Fruit fly (Drosophila melanogaster): Measurements from ENCODE around the gene stx.

The stx gene

DNA sequence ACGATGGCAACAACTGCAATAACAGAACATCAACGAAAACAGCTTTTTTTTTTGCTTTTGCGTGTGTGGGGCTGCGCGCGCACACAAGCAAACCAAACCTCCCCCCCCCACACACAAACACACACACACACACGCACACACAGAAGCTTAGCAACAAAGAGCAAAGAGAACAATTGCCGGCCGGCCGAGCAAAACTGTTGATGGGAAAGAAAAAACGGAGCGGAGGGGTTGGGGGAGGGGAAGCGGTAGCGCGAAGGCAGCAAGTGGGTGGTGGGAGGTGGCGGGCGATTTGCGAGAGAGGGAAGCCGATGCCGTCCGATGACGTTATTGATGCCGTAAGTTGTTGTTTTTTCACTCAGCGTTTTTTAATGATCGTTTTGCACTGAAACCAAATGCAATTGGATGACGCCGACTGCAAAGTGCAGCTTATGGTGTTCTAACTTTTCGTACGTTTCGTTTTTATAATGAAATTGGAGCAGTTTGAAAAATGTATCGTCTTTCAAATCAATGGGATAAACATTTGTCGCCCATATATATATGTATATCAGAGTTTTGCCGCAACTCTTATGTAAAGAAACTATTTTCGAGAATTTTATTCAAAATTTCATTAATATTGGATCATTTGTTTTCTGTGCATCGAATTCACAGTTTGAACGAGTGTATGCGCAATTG lies 8.9 kb downstream of the stx start:
- peak; percentile 60; the same call in 2 of the 3 replicates for TF ChIP-seq fd96Ca (GFP tag; IDR thresholded peaks at IDR 0.05)
- TF ChIP-seq CG9948 (tag; optimal IDR thresholded peaks at IDR 0.05): no peak
- TF ChIP-seq Snoo (tag; optimal IDR thresholded peaks at IDR 0.05): no peak
- peak; percentile 65; the same call in 1 of the 2 replicates for TF ChIP-seq CG32121 (GFP tag; IDR thresholded peaks at IDR 0.05)
- TF ChIP-seq gl (tag; optimal IDR thresholded peaks at IDR 0.05): peak; percentile 46
- no peak for TF ChIP-seq rn (GFP tag; IDR thresholded peaks at IDR 0.05)
- TF ChIP-seq CG17806 (tag; optimal IDR thresholded peaks at IDR 0.05): no peak
- TF ChIP-seq EcR (GFP tag; optimal IDR thresholded peaks at IDR 0.05): peak; percentile 51
- TF ChIP-seq Ets98B (GFP tag; IDR thresholded peaks at IDR 0.05): peak; percentile 48; the same call in 1 of the 2 replicates
- TF ChIP-seq Pif1B (GFP tag; optimal IDR thresholded peaks at IDR 0.05): no peak
- peak; percentile 18 for TF ChIP-seq CG8159 (tag; optimal IDR thresholded peaks at IDR 0.05)
- no peak; the same call in none of the 2 replicates for TF ChIP-seq CG12605 (GFP tag; IDR thresholded peaks at IDR 0.05)
- TF ChIP-seq CG34367 (tag; optimal IDR thresholded peaks at IDR 0.05): peak; percentile 15
- TF ChIP-seq CG8301 (tag; optimal IDR thresholded peaks at IDR 0.05): peak; percentile 39
- peak; percentile 79 for TF ChIP-seq CG13204 (GFP tag; optimal IDR thresholded peaks at IDR 0.05)
- TF ChIP-seq CG15710 (tag; optimal IDR thresholded peaks at IDR 0.05): peak; percentile 3
- peak; percentile 69 for TF ChIP-seq CG14655 (GFP tag; optimal IDR thresholded peaks at IDR 0.05)
- TF ChIP-seq CG4496 (GFP tag; IDR thresholded peaks at IDR 0.05): peak; percentile 62
- no peak for TF ChIP-seq CG10348 (GFP tag; IDR thresholded peaks at IDR 0.05)
- TF ChIP-seq Pif1A (GFP tag; optimal IDR thresholded peaks at IDR 0.05): no peak
- no peak for TF ChIP-seq D1 (tag; optimal IDR thresholded peaks at IDR 0.05)

DNA sequence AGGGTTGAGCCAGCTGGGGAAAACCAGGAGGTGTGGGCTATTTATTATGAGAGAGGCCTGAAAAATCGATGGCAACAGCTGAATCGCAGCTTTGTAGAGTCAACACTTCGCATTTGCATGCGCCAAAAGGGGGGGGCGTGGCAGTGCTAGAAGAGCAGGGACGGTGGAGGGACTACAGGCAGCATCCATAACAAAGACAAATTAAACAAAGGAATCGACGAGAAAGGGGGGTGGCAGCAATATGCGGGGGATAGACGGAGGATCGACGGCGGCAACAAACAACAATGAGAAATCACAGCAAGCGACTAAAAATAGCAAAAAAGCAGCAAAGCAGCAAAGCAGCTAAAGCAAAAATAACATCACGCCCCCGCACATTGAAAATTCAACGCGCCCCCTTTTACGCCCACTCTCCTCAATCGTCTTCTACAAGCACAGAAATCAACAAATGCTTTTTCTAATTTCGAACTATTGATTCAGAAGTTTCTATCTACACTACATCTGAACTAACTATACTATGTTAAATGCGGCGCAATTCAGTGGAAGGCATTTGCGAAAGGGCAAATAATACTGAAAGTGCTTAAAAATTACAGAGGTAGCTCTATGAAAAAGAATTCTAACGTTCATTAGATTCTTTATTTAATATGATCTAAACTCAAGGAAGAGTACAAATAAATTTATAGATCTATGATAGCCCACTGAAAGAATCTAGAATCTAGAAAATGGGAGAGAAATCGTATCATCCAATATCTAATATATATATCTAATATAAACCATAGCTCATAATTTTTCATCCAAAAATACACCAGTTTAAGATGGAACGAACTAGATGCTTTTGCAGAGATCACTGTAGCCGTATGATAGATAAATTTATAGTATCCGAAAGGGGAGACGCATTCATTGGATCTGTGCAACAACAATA lies 9.7 kb downstream of the stx start:
- TF ChIP-seq fd96Ca (GFP tag; IDR thresholded peaks at IDR 0.05): 0 out of 3 replicates have a peak, but pooled peaks have one; percentile 12
- TF ChIP-seq CG10348 (GFP tag; IDR thresholded peaks at IDR 0.05): no peak

DNA sequence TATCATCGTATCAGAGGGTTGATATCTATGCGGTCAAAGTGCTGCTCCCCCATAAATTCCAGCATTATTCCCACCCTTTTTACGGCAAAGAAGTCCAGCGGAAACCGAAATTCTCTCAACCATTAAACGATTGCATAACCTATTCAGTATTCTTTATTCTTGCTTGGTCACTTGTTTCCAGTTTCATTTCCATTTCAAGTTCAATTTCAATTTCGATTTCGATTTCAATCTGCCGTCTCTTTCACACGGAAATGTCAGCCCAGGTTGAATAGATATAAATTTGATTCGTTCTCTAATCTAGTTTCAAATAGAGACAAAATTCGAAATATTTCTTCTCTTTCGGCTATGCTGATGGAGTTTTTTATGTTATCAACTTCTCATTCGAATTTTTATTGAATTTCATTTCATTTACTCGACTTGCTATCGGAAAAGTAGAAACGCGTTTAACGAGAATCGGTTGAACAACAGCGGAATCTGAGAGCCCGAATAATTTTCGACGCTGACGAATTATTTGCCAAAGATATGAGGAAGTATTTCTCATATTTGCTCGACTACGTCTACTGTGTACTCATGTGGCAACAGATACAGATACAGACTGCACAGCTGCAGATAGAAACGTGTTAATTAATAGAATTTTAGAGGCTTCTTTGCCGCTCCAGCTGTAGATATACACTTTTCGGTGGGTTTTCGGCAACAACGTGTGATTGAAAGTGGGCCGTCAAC lies 11.8 kb downstream of the stx start:
- TF ChIP-seq CG8301 (tag; optimal IDR thresholded peaks at IDR 0.05) (no peak), CG10348 (GFP tag; IDR thresholded peaks at IDR 0.05) (no peak), EcR (GFP tag; optimal IDR thresholded peaks at IDR 0.05) (no peak), CG9948 (tag; optimal IDR thresholded peaks at IDR 0.05) (no peak), CG8159 (tag; optimal IDR thresholded peaks at IDR 0.05) (no peak), CG14655 (GFP tag; optimal IDR thresholded peaks at IDR 0.05) (no peak), Ets98B (GFP tag; IDR thresholded peaks at IDR 0.05) (no peak), CG15710 (tag; optimal IDR thresholded peaks at IDR 0.05) (no peak), CG34367 (tag; optimal IDR thresholded peaks at IDR 0.05) (no peak), CG32121 (GFP tag; IDR thresholded peaks at IDR 0.05) (no peak)

DNA sequence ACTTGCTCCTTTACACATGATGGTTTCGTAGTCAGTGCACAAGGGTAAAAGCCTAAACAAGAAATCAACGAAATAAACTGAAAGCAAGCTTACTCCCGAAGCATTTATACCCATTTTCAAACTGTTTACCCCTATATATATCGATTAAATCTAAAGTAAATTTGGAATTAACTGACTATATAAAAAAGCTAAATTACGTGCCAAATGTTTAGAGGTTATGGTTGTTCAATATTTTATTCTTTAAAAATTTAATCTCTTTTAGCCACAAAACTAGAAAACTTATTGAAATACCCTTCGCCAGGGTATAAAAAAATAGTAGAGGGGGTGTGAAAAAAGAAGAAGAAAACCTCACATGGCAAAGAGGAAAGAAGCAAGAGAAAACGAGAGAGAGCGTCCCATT lies 12.9 kb downstream of the stx start:
- peak; percentile 27 for TF ChIP-seq Pif1A (GFP tag; optimal IDR thresholded peaks at IDR 0.05)
- no peak for TF ChIP-seq fd96Ca (GFP tag; IDR thresholded peaks at IDR 0.05)
- TF ChIP-seq D1 (tag; optimal IDR thresholded peaks at IDR 0.05): no peak
- no peak for TF ChIP-seq EcR (GFP tag; optimal IDR thresholded peaks at IDR 0.05)
- TF ChIP-seq CG12605 (GFP tag; IDR thresholded peaks at IDR 0.05): no peak
- TF ChIP-seq CG8159 (tag; optimal IDR thresholded peaks at IDR 0.05): peak; percentile 66
- no peak for TF ChIP-seq CG32121 (GFP tag; IDR thresholded peaks at IDR 0.05)
- peak; percentile 42 for TF ChIP-seq CG14655 (GFP tag; optimal IDR thresholded peaks at IDR 0.05)
- TF ChIP-seq Snoo (tag; optimal IDR thresholded peaks at IDR 0.05): peak; percentile 20
- peak; percentile 50 for TF ChIP-seq CG15710 (tag; optimal IDR thresholded peaks at IDR 0.05)
- TF ChIP-seq gl (tag; optimal IDR thresholded peaks at IDR 0.05): no peak
- no peak for TF ChIP-seq CG13204 (GFP tag; optimal IDR thresholded peaks at IDR 0.05)
- peak; percentile 46 for TF ChIP-seq CG17806 (tag; optimal IDR thresholded peaks at IDR 0.05)
- TF ChIP-seq Ets98B (GFP tag; IDR thresholded peaks at IDR 0.05): no peak
- no peak for TF ChIP-seq CG10348 (GFP tag; IDR thresholded peaks at IDR 0.05)
- no peak for TF ChIP-seq rn (GFP tag; IDR thresholded peaks at IDR 0.05)
- TF ChIP-seq CG9948 (tag; optimal IDR thresholded peaks at IDR 0.05): peak; percentile 52
- TF ChIP-seq Pif1B (GFP tag; optimal IDR thresholded peaks at IDR 0.05): no peak
- TF ChIP-seq CG34367 (tag; optimal IDR thresholded peaks at IDR 0.05): peak; percentile 18
- TF ChIP-seq CG8301 (tag; optimal IDR thresholded peaks at IDR 0.05): peak; percentile 27
- no peak for TF ChIP-seq CG4496 (GFP tag; IDR thresholded peaks at IDR 0.05)

DNA sequence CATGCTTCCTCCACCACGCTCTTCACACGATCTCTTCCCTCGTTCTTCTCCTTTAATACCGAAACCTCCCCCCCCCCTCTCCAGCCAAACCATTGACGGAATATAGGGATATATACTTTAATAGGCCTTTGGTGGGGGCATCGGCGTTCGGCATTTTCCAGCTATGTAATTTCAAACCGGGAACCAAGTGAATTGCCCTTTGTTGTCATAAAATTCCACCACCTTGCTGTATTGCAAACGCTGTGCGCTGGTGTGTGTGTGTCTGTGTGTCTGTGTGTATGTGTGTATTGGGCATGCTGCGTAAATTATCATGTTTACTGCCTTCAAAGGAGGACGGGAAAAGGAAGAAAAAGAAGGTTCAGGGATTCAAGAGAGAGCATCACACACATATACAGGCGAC lies 13.4 kb downstream of the stx start:
- TF ChIP-seq CG13204 (GFP tag; optimal IDR thresholded peaks at IDR 0.05) (no peak), CG9948 (tag; optimal IDR thresholded peaks at IDR 0.05) (no peak), CG32121 (GFP tag; IDR thresholded peaks at IDR 0.05) (no peak), CG12605 (GFP tag; IDR thresholded peaks at IDR 0.05) (no peak), CG17806 (tag; optimal IDR thresholded peaks at IDR 0.05) (no peak), CG10348 (GFP tag; IDR thresholded peaks at IDR 0.05) (no peak), CG8301 (tag; optimal IDR thresholded peaks at IDR 0.05) (no peak)

All from whole organism, pupa.